Worm (Caenorhabditis elegans): Measurements from ENCODE around the gene srab-21.

srab-21 gene

ce11 chrV:3417928-3418327 lies 6.3 kb downstream of the srab-21 start, which contains the start of gene T20D4.3:
TSS of gene T20D4.3 (plus strand) at chrV:3418228.
- TF ChIP-seq lin-11 (tag; optimal IDR thresholded peaks at IDR 0.05) (no peak), ceh-18 (tag; optimal IDR thresholded peaks at IDR 0.05) (no peak), hlh-13 (GFP tag; optimal IDR thresholded peaks at IDR 0.05) (no peak), ceh-6 (GFP tag; optimal IDR thresholded peaks at IDR 0.05) (no peak), ceh-31 (tag; optimal IDR thresholded peaks at IDR 0.05) (no peak), mec-3 (tag; optimal IDR thresholded peaks at IDR 0.05; ENCODE audit: borderline replicate concordance) (no peak), ref-2 (tag; optimal IDR thresholded peaks at IDR 0.05) (no peak), pqm-1 (tag; optimal IDR thresholded peaks at IDR 0.05) (no peak), unc-42 (tag; optimal IDR thresholded peaks at IDR 0.05) (no peak), nhr-11 (tag; optimal IDR thresholded peaks at IDR 0.05) (no peak), npax-4 (tag; optimal IDR thresholded peaks at IDR 0.05) (no peak), hlh-30 (tag; optimal IDR thresholded peaks at IDR 0.05; ENCODE audit: insufficient read depth) (no peak), ceh-45 (GFP tag; IDR thresholded peaks at IDR 0.05) (no peak)

DNA sequence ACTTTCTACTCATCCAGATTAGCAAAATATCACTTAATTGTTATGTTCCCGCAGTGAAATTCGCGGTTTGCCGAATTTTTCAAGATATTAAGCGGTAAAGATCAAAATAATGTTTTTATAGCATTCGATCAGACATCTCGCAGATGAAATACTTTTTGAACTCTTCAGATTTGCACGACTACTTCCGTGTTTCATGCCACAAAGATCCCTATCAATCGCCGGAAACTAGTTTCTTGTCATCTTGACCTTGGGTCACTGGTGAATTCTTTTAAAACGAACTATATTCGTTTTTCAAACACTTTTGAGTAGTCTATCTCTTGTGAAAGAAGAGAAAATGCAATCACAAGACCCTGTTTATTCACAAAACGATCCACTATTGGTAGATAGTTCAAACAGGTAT lies 11.2 kb downstream of the srab-21 start, which contains the start of gene txt-11:
TSS of gene txt-11 (plus strand) at position 301 of the 400 bp plus-strand sequence.
- no peak for TF ChIP-seq lim-6 (tag; optimal IDR thresholded peaks at IDR 0.05)
- TF ChIP-seq nfya-1 (tag; optimal IDR thresholded peaks at IDR 0.05) = no peak
- no peak for TF ChIP-seq fkh-6 (tag; optimal IDR thresholded peaks at IDR 0.05)
- TF ChIP-seq unc-42 (tag; optimal IDR thresholded peaks at IDR 0.05) = no peak
- TF ChIP-seq lin-11 (tag; optimal IDR thresholded peaks at IDR 0.05) = no peak
- TF ChIP-seq ceh-19 (GFP tag; optimal IDR thresholded peaks at IDR 0.05) = no peak
- TF ChIP-seq hlh-8 (tag; optimal IDR thresholded peaks at IDR 0.05) = no peak
- TF ChIP-seq F13H6.1 (tag; optimal IDR thresholded peaks at IDR 0.05) = no peak
- no peak for TF ChIP-seq ceh-24 (tag; optimal IDR thresholded peaks at IDR 0.05)
- TF ChIP-seq ttx-3 (tag; optimal IDR thresholded peaks at IDR 0.05) = no peak
- no peak for TF ChIP-seq ref-2 (tag; optimal IDR thresholded peaks at IDR 0.05)
- TF ChIP-seq ceh-6 (GFP tag; optimal IDR thresholded peaks at IDR 0.05) = no peak
- no peak for TF ChIP-seq ceh-31 (tag; optimal IDR thresholded peaks at IDR 0.05)
- no peak for TF ChIP-seq K09A11.1 (tag; optimal IDR thresholded peaks at IDR 0.05; ENCODE audit: insufficient read depth)
- no peak for TF ChIP-seq hlh-13 (GFP tag; optimal IDR thresholded peaks at IDR 0.05)
- no peak for TF ChIP-seq madf-2 (tag; optimal IDR thresholded peaks at IDR 0.05)
- TF ChIP-seq fkh-10 (GFP tag; optimal IDR thresholded peaks at IDR 0.05) = no peak
- TF ChIP-seq npax-4 (tag; optimal IDR thresholded peaks at IDR 0.05) = no peak

ce11 chrV:3410098-3410570 lies 14.1 kb downstream of the srab-21 start, which contains the start of gene arrd-22:
TSS of gene arrd-22 (plus strand) at chrV:3410520.
- TF ChIP-seq ceh-34 (tag; optimal IDR thresholded peaks at IDR 0.05) (no peak), ets-4 (tag; optimal IDR thresholded peaks at IDR 0.05) (no peak), ama-1 (optimal IDR thresholded peaks at IDR 0.05) (no peak), unc-3 (GFP tag; conservative IDR thresholded peaks at IDR 0.05) (no peak), unc-3 (tag; optimal IDR thresholded peaks at IDR 0.05) (no peak), ceh-48 (tag; optimal IDR thresholded peaks at IDR 0.05) (no peak), hlh-15 (tag; optimal IDR thresholded peaks at IDR 0.05) (no peak), lin-11 (tag; optimal IDR thresholded peaks at IDR 0.05) (no peak), madf-2 (tag; optimal IDR thresholded peaks at IDR 0.05) (no peak), rnt-1 (tag; optimal IDR thresholded peaks at IDR 0.05) (no peak), sox-2 (GFP tag; IDR thresholded peaks at IDR 0.05) (no peak), dve-1 (tag; optimal IDR thresholded peaks at IDR 0.05) (no peak), syd-9 (tag; optimal IDR thresholded peaks at IDR 0.05) (no peak), tbx-7 (tag; optimal IDR thresholded peaks at IDR 0.05) (no peak), odd-2 (tag; optimal IDR thresholded peaks at IDR 0.05) (no peak), nhr-232 (tag; optimal IDR thresholded peaks at IDR 0.05) (no peak), ttx-3 (tag; optimal IDR thresholded peaks at IDR 0.05) (no peak)
